Worm (Caenorhabditis elegans) whole organism, midembryonic: ENCODE measurements around the gene C18H7.7.

Experiments used
- T22C8.4 ChIP-seq: fragments of 200-800 bp; sonication (Bioruptor generic); IDR thresholded peaks from 2 replicates; pipeline ENCODE4 v1.3.6; 2022; ENCODE audit warnings: missing genetic modification characterization, missing compliant biosample characterization
- flt-1 ChIP-seq: fragments of 200-800 bp; sonication (Bioruptor generic); IDR thresholded peaks from 2 replicates; pipeline ENCODE4 v1.3.6; 2022; ENCODE audit warnings: missing genetic modification characterization, missing compliant biosample characterization
- med-1 ChIP-seq: sonication (generic microtip); optimal IDR thresholded peaks from 2 replicates; lab custom pipeline; 2017; ENCODE audit warnings: missing genetic modification characterization, mild to moderate bottlenecking, missing compliant biosample characterization, antibody characterized with exemption, missing genetic modification reagents; ENCODE audit not compliant: insufficient read depth

- TF ChIP-seq flt-1 (GFP tag; lab: Robert Waterston, UW) = no peak
- no peak for TF ChIP-seq T22C8.4
- TF ChIP-seq med-1 (GFP tag; lab: Kevin White, UChicago) = no peak
Measured at ce11 chrIV:551923-552322, 44.3 kb downstream of the C18H7.7 start.
